Worm (Caenorhabditis elegans) whole organism, midembryonic: Measurements from ENCODE around the gene num-1.

Experiments used
- flt-1 ChIP-seq: fragments of 200-800 bp; sonication (Bioruptor generic); IDR thresholded peaks from 2 replicates; pipeline ENCODE4 v1.3.6; 2022; ENCODE audit warnings: missing genetic modification characterization, missing compliant biosample characterization
- klf-2 ChIP-seq: fragments of 200-800 bp; sonication (Bioruptor generic); conservative IDR thresholded peaks from 2 replicates; pipeline ENCODE4 v1.3.6; 2022; ENCODE audit warnings: missing genetic modification reagents, missing genetic modification characterization, missing compliant biosample characterization
- ref-1 ChIP-seq: fragments of 200-800 bp; sonication (Bioruptor generic); conservative IDR thresholded peaks from 2 replicates; pipeline ENCODE4 v1.3.6; 2022; ENCODE audit warnings: missing genetic modification reagents, missing genetic modification characterization, missing compliant biosample characterization

DNA sequence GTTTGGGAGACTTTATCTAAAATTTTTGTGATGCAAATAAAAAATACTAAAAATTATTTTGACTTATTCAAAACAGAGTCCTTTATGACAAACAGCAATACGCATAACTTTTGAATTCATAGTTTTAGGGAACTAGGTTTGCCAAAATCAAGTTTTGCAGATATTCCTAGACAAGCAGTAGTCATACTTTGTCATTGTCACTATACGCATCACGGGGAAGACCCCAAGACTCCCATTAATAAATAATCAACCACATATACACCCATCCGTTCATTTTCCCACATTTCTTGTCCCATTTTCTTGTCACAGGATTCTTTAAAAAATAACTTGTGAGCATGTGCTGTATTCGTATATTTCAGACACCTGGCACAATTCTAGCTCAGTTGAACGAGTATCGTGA, 15.2 kb upstream of the num-1 start, which contains the start of gene Y44A6D.7:
- TF ChIP-seq ref-1 (GFP tag; lab: Robert Waterston, UW) = no peak
- TF ChIP-seq flt-1 (GFP tag; lab: Robert Waterston, UW) = no peak
- TF ChIP-seq klf-2 (GFP tag; lab: Robert Waterston, UW) = no peak
